Fruit fly (Drosophila melanogaster) whole organism, embryonic: ENCODE measurements around the gene CG9586.
A peak's percentile ranks its signal among the peaks of the same experiment; 100 is the strongest.

Experiments used
- ATbp ChIP-seq: fragments of 200-800 bp; sonication (Bioruptor generic); optimal IDR thresholded peaks from 2 replicates; lab custom pipeline; 2017; ENCODE audit warnings: missing biosample characterization, mild to moderate bottlenecking, missing genetic modification characterization, missing genetic modification reagents
- Abd-B ChIP-seq: fragments of 200-800 bp; sonication (Bioruptor generic); optimal IDR thresholded peaks from 2 replicates; lab custom pipeline; 2018; ENCODE audit warnings: missing biosample characterization, mild to moderate bottlenecking, missing genetic modification characterization, moderate library complexity
- BEAF-32 ChIP-seq: fragments of 200-800 bp; sonication (Bioruptor generic); optimal IDR thresholded peaks from 3 replicates; lab custom pipeline; 2017; ENCODE audit warnings: missing biosample characterization, missing genetic modification characterization, mild to moderate bottlenecking, moderate library complexity, missing genetic modification reagents
- CG10543 ChIP-seq: fragments of 200-800 bp; sonication (Bioruptor generic); optimal IDR thresholded peaks from 3 replicates; lab custom pipeline; 2017; ENCODE audit warnings: missing biosample characterization, mild to moderate bottlenecking, missing genetic modification characterization, moderate library complexity
- CG10654 ChIP-seq: fragments of 200-800 bp; sonication (Bioruptor generic); optimal IDR thresholded peaks from 2 replicates; lab custom pipeline; 2016; ENCODE audit warnings: missing biosample characterization, missing genetic modification characterization
- CG12071 ChIP-seq: fragments of 200-800 bp; sonication (Bioruptor generic); optimal IDR thresholded peaks from 3 replicates; lab custom pipeline; 2018; ENCODE audit warnings: missing biosample characterization, mild to moderate bottlenecking, missing genetic modification characterization
- CG13424 ChIP-seq: fragments of 200-800 bp; sonication (Bioruptor generic); optimal IDR thresholded peaks from 2 replicates; lab custom pipeline; 2019; ENCODE audit warnings: missing biosample characterization, mild to moderate bottlenecking, missing genetic modification characterization, moderate library complexity
- CG13775 ChIP-seq: fragments of 200-800 bp; sonication (Bioruptor generic); optimal IDR thresholded peaks from 3 replicates; lab custom pipeline; 2017; ENCODE audit warnings: missing biosample characterization, mild to moderate bottlenecking, missing genetic modification characterization
- CG14860 ChIP-seq: fragments of 200-800 bp; sonication (Bioruptor generic); IDR thresholded peaks from 3 replicates; pipeline ENCODE4 v1.3.6; 2022; ENCODE audit warnings: missing biosample characterization, missing genetic modification characterization; ENCODE audit not compliant: partially characterized antibody
- CG18262 ChIP-seq: fragments of 200-800 bp; optimal IDR thresholded peaks from 3 replicates; lab custom pipeline; 2019; ENCODE audit warnings: missing biosample characterization, mild to moderate bottlenecking, missing genetic modification characterization, moderate library complexity
- CG18619 ChIP-seq: fragments of 200-800 bp; sonication (Bioruptor generic); optimal IDR thresholded peaks from 3 replicates; lab custom pipeline; 2017; ENCODE audit warnings: missing biosample characterization, mild to moderate bottlenecking, missing genetic modification characterization
- CG2712 ChIP-seq: fragments of 200-800 bp; optimal IDR thresholded peaks from 3 replicates; lab custom pipeline; 2019; ENCODE audit warnings: missing biosample characterization, mild to moderate bottlenecking, missing genetic modification characterization, moderate library complexity
- CG2875 ChIP-seq: fragments of 200-800 bp; sonication (Bioruptor generic); optimal IDR thresholded peaks from 2 replicates; lab custom pipeline; 2017; ENCODE audit warnings: missing biosample characterization, mild to moderate bottlenecking, missing genetic modification characterization, missing genetic modification reagents
- CG30020 ChIP-seq: fragments of 200-800 bp; optimal IDR thresholded peaks from 2 replicates; lab custom pipeline; 2019; ENCODE audit warnings: missing biosample characterization, mild to moderate bottlenecking, missing genetic modification characterization, moderate library complexity
- CG31441 ChIP-seq: fragments of 200-800 bp; sonication (Bioruptor generic); IDR thresholded peaks from 2 replicates; pipeline ENCODE4 v1.3.6; 2022; ENCODE audit warnings: missing biosample characterization, missing genetic modification characterization
- CG3281 ChIP-seq: fragments of 200-800 bp; sonication (Bioruptor generic); optimal IDR thresholded peaks from 3 replicates; lab custom pipeline; 2017; ENCODE audit warnings: missing biosample characterization, mild to moderate bottlenecking, missing genetic modification characterization
- CG34422 ChIP-seq: fragments of 200-800 bp; sonication (Bioruptor generic); IDR thresholded peaks from 3 replicates; pipeline ENCODE4 v1.3.6; 2022; ENCODE audit warnings: missing biosample characterization, missing genetic modification characterization
- CG3847 ChIP-seq: fragments of 200-800 bp; sonication (Bioruptor generic); IDR thresholded peaks from 2 replicates; pipeline ENCODE4 v1.3.6; 2022; ENCODE audit warnings: missing biosample characterization, missing genetic modification characterization
- CG4328 ChIP-seq: fragments of 200-800 bp; sonication (Bioruptor generic); optimal IDR thresholded peaks from 3 replicates; lab custom pipeline; 2017; ENCODE audit warnings: missing biosample characterization, missing genetic modification reagents, missing genetic modification characterization
- CG4617 ChIP-seq: fragments of 200-800 bp; sonication (Bioruptor generic); optimal IDR thresholded peaks from 3 replicates; lab custom pipeline; 2016; ENCODE audit warnings: missing biosample characterization, missing genetic modification characterization, borderline replicate concordance
- CG6854 ChIP-seq: fragments of 200-800 bp; sonication (Bioruptor generic); optimal IDR thresholded peaks from 3 replicates; lab custom pipeline; 2017; ENCODE audit warnings: missing biosample characterization, mild to moderate bottlenecking, missing genetic modification characterization
- CG7928 ChIP-seq: fragments of 200-800 bp; sonication (Bioruptor generic); optimal IDR thresholded peaks from 2 replicates; lab custom pipeline; 2017; ENCODE audit warnings: missing biosample characterization, mild to moderate bottlenecking, missing genetic modification characterization
- CG8290 ChIP-seq, 3 experiments: fragments of 200-800 bp; sonication (Bioruptor generic); optimal IDR thresholded peaks; 2 replicates each; lab custom pipeline; 2016 to 2019; ENCODE audit warnings: missing biosample characterization in 3 of 3, missing genetic modification characterization in 3 of 3, mild to moderate bottlenecking in 2 of 3, moderate library complexity in 1 of 3
- CG8359 ChIP-seq: fragments of 200-800 bp; sonication (Bioruptor generic); optimal IDR thresholded peaks from 2 replicates; lab custom pipeline; 2017; ENCODE audit warnings: missing biosample characterization, mild to moderate bottlenecking, missing genetic modification characterization, borderline replicate concordance
- CG8944 ChIP-seq: fragments of 200-800 bp; sonication (Bioruptor generic); optimal IDR thresholded peaks from 3 replicates; lab custom pipeline; 2016; ENCODE audit warnings: missing biosample characterization, missing genetic modification characterization
- CrebB ChIP-seq: fragments of 200-800 bp; sonication (Bioruptor generic); optimal IDR thresholded peaks from 3 replicates; lab custom pipeline; 2018; ENCODE audit warnings: missing biosample characterization, mild to moderate bottlenecking, missing genetic modification characterization
- Dbx ChIP-seq: fragments of 200-800 bp; sonication (Bioruptor generic); IDR thresholded peaks from 3 replicates; pipeline ENCODE4 v1.3.6; 2022; ENCODE audit warnings: missing biosample characterization, missing genetic modification characterization
- Doc2 ChIP-seq: fragments of 200-800 bp; sonication (Bioruptor generic); IDR thresholded peaks from 2 replicates; pipeline ENCODE4 v1.3.6; 2022; ENCODE audit warnings: missing biosample characterization, missing genetic modification characterization
- HLH54F ChIP-seq: fragments of 200-800 bp; sonication (Bioruptor generic); optimal IDR thresholded peaks from 3 replicates; lab custom pipeline; 2016; ENCODE audit warnings: missing biosample characterization, missing genetic modification characterization
- HmgZ ChIP-seq: fragments of 200-800 bp; sonication (Bioruptor generic); optimal IDR thresholded peaks from 2 replicates; lab custom pipeline; 2018; ENCODE audit warnings: missing biosample characterization, mild to moderate bottlenecking, missing genetic modification characterization
- Lhr ChIP-seq: fragments of 200-800 bp; sonication (Bioruptor generic); optimal IDR thresholded peaks from 3 replicates; lab custom pipeline; 2017; ENCODE audit warnings: mild to moderate bottlenecking, missing biosample characterization, missing genetic modification reagents, missing genetic modification characterization
- MESR4 ChIP-seq: fragments of 200-800 bp; sonication (Bioruptor generic); optimal IDR thresholded peaks from 2 replicates; lab custom pipeline; 2018; ENCODE audit warnings: missing biosample characterization, mild to moderate bottlenecking, missing genetic modification characterization, moderate library complexity
- MTF-1 ChIP-seq: fragments of 200-800 bp; sonication (Bioruptor generic); optimal IDR thresholded peaks from 2 replicates; lab custom pipeline; 2018; ENCODE audit warnings: missing biosample characterization, mild to moderate bottlenecking, missing genetic modification characterization, borderline replicate concordance
- Rx ChIP-seq: fragments of 200-800 bp; sonication (Bioruptor generic); IDR thresholded peaks from 2 replicates; pipeline ENCODE4 v1.3.6; 2022; ENCODE audit warnings: missing biosample characterization, missing genetic modification characterization
- Spps ChIP-seq: fragments of 200-800 bp; sonication (Bioruptor generic); optimal IDR thresholded peaks from 2 replicates; lab custom pipeline; 2018; ENCODE audit warnings: missing biosample characterization, mild to moderate bottlenecking, missing genetic modification characterization
- Sry-β ChIP-seq: fragments of 200-800 bp; sonication (Bioruptor generic); optimal IDR thresholded peaks from 2 replicates; lab custom pipeline; 2018; ENCODE audit warnings: missing biosample characterization, mild to moderate bottlenecking, missing genetic modification characterization, moderate library complexity
- Ssrp ChIP-seq: fragments of 200-800 bp; sonication (Bioruptor generic); optimal IDR thresholded peaks from 2 replicates; lab custom pipeline; 2018; ENCODE audit warnings: missing biosample characterization, mild to moderate bottlenecking, missing genetic modification characterization, moderate library complexity
- al ChIP-seq: fragments of 200-800 bp; sonication (Bioruptor generic); IDR thresholded peaks from 2 replicates; pipeline ENCODE4 v1.3.6; 2022; ENCODE audit warnings: missing biosample characterization, missing genetic modification characterization
- ara ChIP-seq: fragments of 200-800 bp; sonication (Bioruptor generic); IDR thresholded peaks from 2 replicates; pipeline ENCODE4 v1.3.6; 2022; ENCODE audit warnings: missing biosample characterization, missing genetic modification characterization
- bcd ChIP-seq: fragments of 200-800 bp; sonication (Bioruptor generic); optimal IDR thresholded peaks from 2 replicates; lab custom pipeline; 2017; ENCODE audit warnings: missing biosample characterization, mild to moderate bottlenecking, missing genetic modification characterization
- br ChIP-seq: fragments of >200 bp; optimal IDR thresholded peaks from 2 replicates; lab custom pipeline; 2017
- dati ChIP-seq: fragments of 200-800 bp; sonication (Bioruptor generic); IDR thresholded peaks from 2 replicates; pipeline ENCODE4 v1.3.6; 2022; ENCODE audit warnings: missing biosample characterization, missing genetic modification characterization
- ftz-f1 ChIP-seq: fragments of 200-800 bp; sonication (Bioruptor generic); optimal IDR thresholded peaks from 2 replicates; lab custom pipeline; 2016; ENCODE audit warnings: missing biosample characterization, missing genetic modification characterization
- klu ChIP-seq: fragments of 200-800 bp; sonication (Bioruptor generic); IDR thresholded peaks from 2 replicates; pipeline ENCODE4 v1.3.6; 2022; ENCODE audit warnings: missing biosample characterization, missing genetic modification characterization
- kni ChIP-seq: fragments of 200-800 bp; sonication (Bioruptor generic); optimal IDR thresholded peaks from 3 replicates; lab custom pipeline; 2017; ENCODE audit warnings: mild to moderate bottlenecking, missing biosample characterization, missing genetic modification reagents, missing genetic modification characterization
- lilli ChIP-seq: fragments of 200-800 bp; sonication (Bioruptor generic); optimal IDR thresholded peaks from 3 replicates; lab custom pipeline; 2016; ENCODE audit warnings: missing biosample characterization, missing genetic modification characterization
- lmd ChIP-seq: fragments of 200-800 bp; sonication (Bioruptor generic); IDR thresholded peaks from 2 replicates; pipeline ENCODE4 v1.3.6; 2022; ENCODE audit warnings: missing biosample characterization, missing genetic modification characterization
- odd ChIP-seq: fragments of 200-800 bp; sonication (Bioruptor generic); optimal IDR thresholded peaks from 2 replicates; lab custom pipeline; 2017; ENCODE audit warnings: missing biosample characterization, mild to moderate bottlenecking, missing genetic modification characterization
- org-1 ChIP-seq: fragments of 200-800 bp; sonication (Bioruptor generic); optimal IDR thresholded peaks from 2 replicates; lab custom pipeline; 2017; ENCODE audit warnings: missing biosample characterization, missing genetic modification characterization
- pho ChIP-seq: fragments of 200-800 bp; sonication (Bioruptor generic); optimal IDR thresholded peaks from 2 replicates; lab custom pipeline; 2016; ENCODE audit warnings: missing biosample characterization, missing genetic modification characterization
- tup ChIP-seq: fragments of 200-800 bp; sonication (Bioruptor generic); optimal IDR thresholded peaks from 2 replicates; lab custom pipeline; 2016; ENCODE audit warnings: missing biosample characterization, mild to moderate bottlenecking, missing genetic modification characterization, moderate library complexity

The CG9586 gene

DNA sequence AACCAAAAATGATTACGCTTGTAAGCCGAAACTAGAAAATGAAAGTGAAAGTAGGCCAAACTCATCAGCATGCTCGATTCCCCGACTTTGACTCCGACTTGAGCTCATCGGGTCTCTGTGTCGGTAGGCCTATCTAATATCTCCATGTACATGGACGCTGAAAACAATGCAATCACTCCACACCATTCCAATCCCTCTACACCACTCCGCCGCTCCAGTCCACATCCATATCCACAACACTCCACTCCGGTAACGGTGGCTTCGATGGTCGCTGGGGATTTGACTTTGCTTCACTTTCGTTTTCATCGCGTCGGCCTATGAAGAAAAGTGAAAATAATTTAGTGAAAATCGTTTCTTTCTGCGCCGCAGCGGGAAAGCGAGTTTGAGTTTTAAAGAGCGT, 27.4 kb upstream of the CG9586 start (continued):
- TF ChIP-seq ara (GFP tag; lab: Robert Waterston, UW) (peak; percentile 27; the same call in 1 of the 2 replicates), ATbp (GFP tag; lab: Kevin White, UChicago) (no peak), Ssrp (tag; lab: Kevin White, UChicago) (no peak), al (GFP tag; lab: Robert Waterston, UW) (no peak), CG14860 (GFP tag; lab: Robert Waterston, UW) (no peak), CG12071 (GFP tag; lab: Kevin White, UChicago) (no peak), ftz-f1 (no peak), odd (GFP tag; lab: Kevin White, UChicago) (no peak), CG13775 (GFP tag; lab: Kevin White, UChicago) (no peak), Dbx (GFP tag; lab: Robert Waterston, UW) (no peak), br (lab: Kevin White, UChicago) (no peak), CG6854 (no peak), CrebB (tag; lab: Kevin White, UChicago) (no peak), CG18619 (GFP tag; lab: Kevin White, UChicago) (no peak), CG10543 (no peak), CG10654 (no peak), Abd-B (no peak), CG8944 (GFP tag; lab: Kevin White, UChicago) (no peak), CG4328 (GFP tag; lab: Kevin White, UChicago) (no peak), Sry-β (GFP tag; lab: Kevin White, UChicago) (peak; percentile 8), CG8290 (GFP tag; optimal IDR thresholded peaks at IDR 0.05; lab: Kevin White, UChicago) (no peak), CG8290 (tag; optimal IDR thresholded peaks at IDR 0.05; lab: Kevin White, UChicago) (peak in 1 of 2 experiments; percentile 21), HLH54F (no peak), Doc2 (GFP tag; lab: Robert Waterston, UW) (no peak), CG13424 (tag; lab: Kevin White, UChicago) (no peak), bcd (no peak), CG8359 (GFP tag; lab: Kevin White, UChicago) (no peak), CG34422 (no peak), dati (GFP tag; lab: Robert Waterston, UW) (no peak), CG3847 (no peak), klu (GFP tag; lab: Robert Waterston, UW) (no peak), HmgZ (tag; lab: Kevin White, UChicago) (no peak), Lhr (GFP tag; lab: Kevin White, UChicago) (no peak), CG30020 (tag; lab: Kevin White, UChicago) (no peak), MESR4 (GFP tag; lab: Kevin White, UChicago) (no peak), org-1 (no peak), CG2712 (tag; lab: Kevin White, UChicago) (peak; percentile 19), BEAF-32 (GFP tag; lab: Kevin White, UChicago) (no peak), tup (GFP tag; lab: Kevin White, UChicago) (no peak), lmd (no peak), lilli (GFP tag; lab: Kevin White, UChicago) (no peak), CG31441 (GFP tag; lab: Robert Waterston, UW) (peak; percentile 21; the same call in 1 of the 2 replicates), CG18262 (tag; lab: Kevin White, UChicago) (peak; percentile 26), kni (GFP tag; lab: Kevin White, UChicago) (peak; percentile 87), MTF-1 (GFP tag; lab: Kevin White, UChicago) (no peak), CG3281 (GFP tag; lab: Kevin White, UChicago) (no peak), CG4617 (GFP tag; lab: Kevin White, UChicago) (no peak), CG2875 (GFP tag; lab: Kevin White, UChicago) (no peak), Spps (tag; lab: Kevin White, UChicago) (peak; percentile 43), Rx (GFP tag; lab: Robert Waterston, UW) (no peak), CG7928 (GFP tag; lab: Kevin White, UChicago) (no peak), pho (GFP tag; lab: Kevin White, UChicago) (no peak)
